Fruit fly (Drosophila melanogaster) whole organism, embryonic: ENCODE data around the gene Sec15.

Experiments used
- Gug ChIP-seq: fragments of 200-800 bp; sonication (Bioruptor generic); IDR thresholded peaks from 4 replicates; pipeline ENCODE4 v1.3.6; 2022; ENCODE audit warnings: missing biosample characterization, missing genetic modification characterization
- Vsx1 ChIP-seq: fragments of 200-800 bp; sonication (Bioruptor generic); optimal IDR thresholded peaks from 2 replicates; lab custom pipeline; 2017; ENCODE audit warnings: missing biosample characterization, mild to moderate bottlenecking, missing genetic modification characterization, missing genetic modification reagents

DNA sequence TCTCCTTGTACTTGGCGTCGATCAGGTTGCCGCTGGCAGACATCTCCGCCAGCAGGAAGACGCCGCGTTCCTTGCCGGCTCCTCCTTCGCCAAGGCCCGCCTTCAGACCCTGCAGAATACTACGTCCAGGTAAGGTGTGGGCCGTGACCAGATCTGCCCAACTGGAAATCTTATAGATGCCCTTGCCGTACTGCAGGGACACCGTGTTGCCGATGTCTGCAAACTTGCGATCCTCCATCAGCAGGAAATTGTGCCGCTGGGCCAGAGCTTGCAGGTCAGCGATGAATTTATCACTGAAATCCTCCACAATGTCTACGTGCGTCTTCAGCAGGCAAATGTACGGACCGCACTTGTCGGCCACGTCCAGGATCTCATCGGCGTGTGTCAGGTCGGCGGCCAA is 36.5 kb downstream of the Sec15 start:
- TF ChIP-seq Gug (GFP tag; lab: Robert Waterston, UW) = no peak
- no peak for TF ChIP-seq Vsx1 (GFP tag; lab: Kevin White, UChicago)
